Worm (Caenorhabditis elegans) whole organism, midembryonic: ENCODE measurements around the gene ugt-35.

ENCODE experiments used
- cog-1 ChIP-seq: sonication (generic microtip); optimal IDR thresholded peaks from 2 replicates; lab custom pipeline; 2016; ENCODE audit warnings: missing genetic modification characterization, missing compliant biosample characterization
- flt-1 ChIP-seq: fragments of 200-800 bp; sonication (Bioruptor generic); IDR thresholded peaks from 2 replicates; pipeline ENCODE4 v1.3.6; 2022; ENCODE audit warnings: missing genetic modification characterization, missing compliant biosample characterization
- klf-2 ChIP-seq: fragments of 200-800 bp; sonication (Bioruptor generic); conservative IDR thresholded peaks from 2 replicates; pipeline ENCODE4 v1.3.6; 2022; ENCODE audit warnings: missing genetic modification reagents, missing genetic modification characterization, missing compliant biosample characterization
- ref-1 ChIP-seq: fragments of 200-800 bp; sonication (Bioruptor generic); conservative IDR thresholded peaks from 2 replicates; pipeline ENCODE4 v1.3.6; 2022; ENCODE audit warnings: missing genetic modification reagents, missing genetic modification characterization, missing compliant biosample characterization
- ztf-23 ChIP-seq: fragments of 200-800 bp; sonication (Bioruptor generic); IDR thresholded peaks from 2 replicates; pipeline ENCODE4 v1.3.6; 2022; ENCODE audit warnings: missing genetic modification reagents, missing genetic modification characterization, missing compliant biosample characterization

- TF ChIP-seq flt-1 (GFP tag; lab: Robert Waterston, UW) (no peak), ref-1 (GFP tag; lab: Robert Waterston, UW) (no peak), ztf-23 (GFP tag; lab: Robert Waterston, UW) (no peak), klf-2 (no peak), cog-1 (no peak)
Measured at ce11 chrV:10682122-10682521, 28.1 kb upstream of the ugt-35 start, which contains the start of gene gsp-1.
